Worm (Caenorhabditis elegans): ENCODE results near the gene T22B7.4.

DNA sequence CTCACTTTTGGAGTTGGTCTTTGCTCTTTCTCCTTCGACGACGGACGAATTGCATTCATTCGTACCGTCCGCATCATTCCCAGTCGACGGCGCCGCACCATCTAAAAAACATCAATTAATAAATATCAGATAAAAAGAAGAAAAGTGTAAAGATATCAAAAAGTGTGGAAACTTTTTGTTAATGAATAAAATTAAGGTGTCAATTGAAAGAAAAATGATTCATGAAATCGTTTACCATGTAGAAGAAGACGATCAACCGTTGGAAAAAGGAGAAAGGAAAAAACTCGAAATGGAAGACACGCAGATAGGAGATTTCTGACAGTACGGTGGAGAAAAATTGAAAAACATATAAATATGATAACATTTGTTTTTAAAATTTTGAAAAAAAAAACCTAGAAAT lies 38.9 kb upstream of the T22B7.4 start, which contains the start of gene set-19:
- no peak for TF ChIP-seq ets-4 (GFP tag; optimal IDR thresholded peaks at IDR 0.05)
- TF ChIP-seq lag-1 (GFP tag; IDR thresholded peaks at IDR 0.05) = no peak
